Fruit fly (Drosophila melanogaster) whole organism, embryonic: Measurements from ENCODE around the gene XRCC1.

Experiments used
- Abd-B ChIP-seq: fragments of 200-800 bp; sonication (Bioruptor generic); optimal IDR thresholded peaks from 2 replicates; lab custom pipeline; 2018; ENCODE audit warnings: missing biosample characterization, mild to moderate bottlenecking, missing genetic modification characterization, moderate library complexity
- Atf3 ChIP-seq: fragments of 200-800 bp; sonication (Bioruptor generic); optimal IDR thresholded peaks from 3 replicates; lab custom pipeline; 2016; ENCODE audit warnings: missing biosample characterization, missing genetic modification characterization
- Bdp1 ChIP-seq: fragments of 200-800 bp; sonication (Bioruptor generic); optimal IDR thresholded peaks from 3 replicates; lab custom pipeline; 2016; ENCODE audit warnings: missing biosample characterization, missing genetic modification characterization
- CG1024 ChIP-seq: fragments of 200-800 bp; sonication (Bioruptor generic); IDR thresholded peaks from 2 replicates; pipeline ENCODE4 v1.3.6; 2022; ENCODE audit warnings: missing biosample characterization, missing genetic modification characterization
- CG10654 ChIP-seq: fragments of 200-800 bp; sonication (Bioruptor generic); optimal IDR thresholded peaks from 2 replicates; lab custom pipeline; 2016; ENCODE audit warnings: missing biosample characterization, missing genetic modification characterization
- CG11696 ChIP-seq: fragments of 200-800 bp; sonication (Bioruptor generic); IDR thresholded peaks from 2 replicates; pipeline ENCODE4 v1.3.6; 2022; ENCODE audit warnings: missing biosample characterization, missing genetic modification characterization
- CG12104 ChIP-seq: fragments of 200-800 bp; sonication (Bioruptor generic); optimal IDR thresholded peaks from 3 replicates; lab custom pipeline; 2016; ENCODE audit warnings: missing biosample characterization, missing genetic modification characterization
- CG12942 ChIP-seq: fragments of 200-800 bp; sonication (Bioruptor generic); optimal IDR thresholded peaks from 3 replicates; lab custom pipeline; 2016; ENCODE audit warnings: missing biosample characterization, missing genetic modification characterization
- CG13624 ChIP-seq: fragments of 200-800 bp; sonication (Bioruptor generic); optimal IDR thresholded peaks from 2 replicates; lab custom pipeline; 2016; ENCODE audit warnings: missing biosample characterization, missing genetic modification characterization
- CG15073 ChIP-seq: fragments of 200-800 bp; sonication (Bioruptor generic); optimal IDR thresholded peaks from 2 replicates; lab custom pipeline; 2016; ENCODE audit warnings: missing biosample characterization, missing genetic modification characterization
- CG1529 ChIP-seq: fragments of 200-800 bp; sonication (Bioruptor generic); optimal IDR thresholded peaks from 3 replicates; lab custom pipeline; 2018; ENCODE audit warnings: missing biosample characterization, missing genetic modification characterization
- CG1603 ChIP-seq: fragments of 200-800 bp; sonication (Bioruptor generic); optimal IDR thresholded peaks from 2 replicates; lab custom pipeline; 2019; ENCODE audit warnings: missing biosample characterization, mild to moderate bottlenecking, missing genetic modification characterization, moderate library complexity
- CG18262 ChIP-seq: fragments of 200-800 bp; optimal IDR thresholded peaks from 3 replicates; lab custom pipeline; 2019; ENCODE audit warnings: missing biosample characterization, mild to moderate bottlenecking, missing genetic modification characterization, moderate library complexity
- CG31224 ChIP-seq: fragments of 200-800 bp; sonication (Bioruptor generic); IDR thresholded peaks from 2 replicates; pipeline ENCODE4 v1.3.6; 2022; ENCODE audit warnings: missing biosample characterization, missing genetic modification characterization
- CG6272 ChIP-seq: fragments of 200-800 bp; sonication (Bioruptor generic); IDR thresholded peaks from 2 replicates; pipeline ENCODE4 v1.3.6; 2022; ENCODE audit warnings: missing biosample characterization, missing genetic modification characterization
- CG6654 ChIP-seq: fragments of 200-800 bp; sonication (Bioruptor generic); optimal IDR thresholded peaks from 2 replicates; lab custom pipeline; 2017; ENCODE audit warnings: missing biosample characterization, mild to moderate bottlenecking, missing genetic modification characterization
- CG6689 ChIP-seq: fragments of 200-800 bp; sonication (Bioruptor generic); IDR thresholded peaks from 2 replicates; pipeline ENCODE4 v1.3.6; 2022; ENCODE audit warnings: missing biosample characterization, missing genetic modification characterization
- CG7786 ChIP-seq: fragments of 200-800 bp; sonication (Bioruptor generic); optimal IDR thresholded peaks from 2 replicates; lab custom pipeline; 2016; ENCODE audit warnings: missing biosample characterization, missing genetic modification characterization
- CG8944 ChIP-seq: fragments of 200-800 bp; sonication (Bioruptor generic); optimal IDR thresholded peaks from 3 replicates; lab custom pipeline; 2016; ENCODE audit warnings: missing biosample characterization, missing genetic modification characterization
- CG9727 ChIP-seq: fragments of 200-800 bp; sonication (Bioruptor generic); optimal IDR thresholded peaks from 3 replicates; lab custom pipeline; 2017; ENCODE audit warnings: missing biosample characterization, mild to moderate bottlenecking, missing genetic modification characterization
- Dip2 ChIP-seq: fragments of 200-800 bp; sonication (Bioruptor generic); IDR thresholded peaks from 2 replicates; pipeline ENCODE4 v1.3.6; 2022; ENCODE audit warnings: missing biosample characterization, missing genetic modification characterization
- Hey ChIP-seq: fragments of 200-800 bp; sonication (Bioruptor generic); optimal IDR thresholded peaks from 3 replicates; lab custom pipeline; 2018; ENCODE audit warnings: missing biosample characterization, mild to moderate bottlenecking, missing genetic modification characterization
- Hr78 ChIP-seq, 2 experiments: fragments of 200-800 bp in 1 of 2; fragments of >200 bp in 1 of 2; sonication (Bioruptor generic) in 1 of 2; optimal IDR thresholded peaks; 2 replicates each; lab custom pipeline; 2017 to 2019; ENCODE audit warnings: missing biosample characterization in 2 of 2, missing genetic modification characterization in 2 of 2, mild to moderate bottlenecking in 1 of 2, moderate library complexity in 1 of 2
- Hsf ChIP-seq: fragments of 200-800 bp; sonication (Bioruptor generic); optimal IDR thresholded peaks from 3 replicates; lab custom pipeline; 2016; ENCODE audit warnings: missing biosample characterization, missing genetic modification characterization
- Med ChIP-seq: fragments of 200-800 bp; sonication (Bioruptor generic); peaks from one replicate; lab custom pipeline; 2016; ENCODE audit warnings: missing biosample characterization, missing genetic modification characterization, mild to moderate bottlenecking, inconsistent platforms, moderate library complexity
- Pdp1 ChIP-seq, 2 experiments: fragments of 200-800 bp; sonication (Bioruptor generic); optimal IDR thresholded peaks; 3 replicates each; lab custom pipeline; 2016; ENCODE audit warnings: missing biosample characterization in 2 of 2, missing genetic modification characterization in 2 of 2, mild to moderate bottlenecking in 1 of 2, moderate library complexity in 1 of 2
- Rfx ChIP-seq: fragments of 200-800 bp; sonication (Bioruptor generic); IDR thresholded peaks from 2 replicates; pipeline ENCODE4 v1.3.6; 2022; ENCODE audit warnings: missing biosample characterization, missing genetic modification characterization
- Stat92E ChIP-seq, 3 experiments: fragments of >200 bp in 2 of 3; fragments of 200-800 bp in 1 of 3; sonication (Bioruptor generic) in 1 of 3; optimal IDR thresholded peaks; 2 replicates each; lab custom pipeline; 2017 to 2019; ENCODE audit warnings: missing biosample characterization in 3 of 3, missing genetic modification characterization in 3 of 3, mild to moderate bottlenecking in 1 of 3, moderate library complexity in 1 of 3
- Usf ChIP-seq: fragments of 200-800 bp; sonication (Bioruptor generic); optimal IDR thresholded peaks from 2 replicates; lab custom pipeline; 2017; ENCODE audit warnings: missing genotype, missing biosample characterization, missing genetic modification characterization
- abd-A ChIP-seq: fragments of 200-800 bp; sonication (Bioruptor generic); optimal IDR thresholded peaks from 3 replicates; lab custom pipeline; 2019; ENCODE audit warnings: missing biosample characterization, mild to moderate bottlenecking, missing genetic modification characterization, moderate library complexity
- btn ChIP-seq: fragments of 200-800 bp; sonication (Bioruptor generic); optimal IDR thresholded peaks from 2 replicates; lab custom pipeline; 2016; ENCODE audit warnings: missing biosample characterization, missing genetic modification characterization
- ci ChIP-seq: fragments of 200-800 bp; sonication (Bioruptor generic); IDR thresholded peaks from 3 replicates; pipeline ENCODE4 v1.3.6; 2022; ENCODE audit warnings: missing biosample characterization, missing genetic modification characterization
- croc ChIP-seq: fragments of 200-800 bp; sonication (Bioruptor generic); conservative IDR thresholded peaks from 3 replicates; pipeline ENCODE4 v1.3.6; 2022; ENCODE audit warnings: missing biosample characterization, missing genetic modification characterization
- danr ChIP-seq: fragments of 200-800 bp; sonication (Bioruptor generic); IDR thresholded peaks from 2 replicates; pipeline ENCODE4 v1.3.6; 2022; ENCODE audit warnings: missing biosample characterization, missing genetic modification characterization
- dimm ChIP-seq: fragments of 200-800 bp; sonication (Bioruptor generic); IDR thresholded peaks from 2 replicates; pipeline ENCODE4 v1.3.6; 2022; ENCODE audit warnings: missing biosample characterization, missing genetic modification characterization
- eve ChIP-seq, 2 experiments: fragments of >200 bp; optimal IDR thresholded peaks; 2 replicates each; lab custom pipeline; 2017; ENCODE audit warnings: missing biosample characterization in 2 of 2, missing genetic modification characterization in 2 of 2
- ewg ChIP-seq: fragments of 200-800 bp; sonication (Bioruptor generic); optimal IDR thresholded peaks from 3 replicates; lab custom pipeline; 2017; ENCODE audit warnings: mild to moderate bottlenecking, missing biosample characterization, missing genetic modification reagents, missing genetic modification characterization
- h ChIP-seq: fragments of >200 bp; optimal IDR thresholded peaks from 2 replicates; lab custom pipeline; 2017
- hkb ChIP-seq, 2 experiments: fragments of 200-800 bp in 1 of 2; fragments of >200 bp in 1 of 2; sonication (Bioruptor generic) in 1 of 2; IDR thresholded peaks in 1 of 2; optimal IDR thresholded peaks in 1 of 2; 2 replicates each; pipeline versions ENCODE4 v1.3.6 to Lab custom; 2017 to 2022; ENCODE audit warnings: missing biosample characterization in 1 of 2, missing genetic modification characterization in 1 of 2
- hth ChIP-seq: fragments of >200 bp; optimal IDR thresholded peaks from 2 replicates; lab custom pipeline; 2017; ENCODE audit warnings: inconsistent platforms
- jumu ChIP-seq: fragments of 200-800 bp; sonication (Bioruptor generic); optimal IDR thresholded peaks from 3 replicates; lab custom pipeline; 2016; ENCODE audit warnings: missing biosample characterization, missing genetic modification characterization
- kay ChIP-seq: fragments of 200-800 bp; sonication (Bioruptor generic); optimal IDR thresholded peaks from 2 replicates; lab custom pipeline; 2016; ENCODE audit warnings: missing biosample characterization, missing genetic modification characterization
- luna ChIP-seq: fragments of 200-800 bp; sonication (Bioruptor generic); optimal IDR thresholded peaks from 2 replicates; lab custom pipeline; 2016; ENCODE audit warnings: missing biosample characterization, missing genetic modification characterization
- odd ChIP-seq: fragments of 200-800 bp; sonication (Bioruptor generic); optimal IDR thresholded peaks from 2 replicates; lab custom pipeline; 2017; ENCODE audit warnings: missing biosample characterization, mild to moderate bottlenecking, missing genetic modification characterization
- sc ChIP-seq, 3 experiments: fragments of >200 bp in 2 of 3; fragments of 200-800 bp in 1 of 3; sonication (Bioruptor generic) in 1 of 3; optimal IDR thresholded peaks; 2 replicates in 2 of 3; 3 replicates in 1 of 3; lab custom pipeline; 2017; ENCODE audit warnings: mild to moderate bottlenecking in 1 of 3, missing biosample characterization in 1 of 3, missing genetic modification characterization in 1 of 3, missing genetic modification reagents in 1 of 3
- sd ChIP-seq: fragments of 200-800 bp; sonication (Bioruptor generic); optimal IDR thresholded peaks from 3 replicates; lab custom pipeline; 2018; ENCODE audit warnings: missing biosample characterization, mild to moderate bottlenecking, missing genetic modification characterization, moderate library complexity
- slbo ChIP-seq: fragments of 200-800 bp; sonication (Bioruptor generic); IDR thresholded peaks from 2 replicates; pipeline ENCODE4 v1.3.6; 2022; ENCODE audit warnings: missing biosample characterization, missing genetic modification characterization
- sqz ChIP-seq: fragments of 200-800 bp; sonication (Bioruptor generic); optimal IDR thresholded peaks from 3 replicates; lab custom pipeline; 2018; ENCODE audit warnings: missing biosample characterization, mild to moderate bottlenecking, missing genetic modification characterization
- ssp ChIP-seq: fragments of 200-800 bp; sonication (Bioruptor generic); IDR thresholded peaks from 2 replicates; pipeline ENCODE4 v1.3.6; 2022; ENCODE audit warnings: missing biosample characterization, missing genetic modification characterization
- wdn ChIP-seq: fragments of 200-800 bp; sonication (Bioruptor generic); IDR thresholded peaks from 2 replicates; pipeline ENCODE4 v1.3.6; 2022; ENCODE audit warnings: missing biosample characterization, missing genetic modification characterization
- zf30C ChIP-seq: fragments of 200-800 bp; sonication (Bioruptor generic); optimal IDR thresholded peaks from 3 replicates; lab custom pipeline; 2018; ENCODE audit warnings: missing biosample characterization, mild to moderate bottlenecking, missing genetic modification characterization

The XRCC1 gene

DNA sequence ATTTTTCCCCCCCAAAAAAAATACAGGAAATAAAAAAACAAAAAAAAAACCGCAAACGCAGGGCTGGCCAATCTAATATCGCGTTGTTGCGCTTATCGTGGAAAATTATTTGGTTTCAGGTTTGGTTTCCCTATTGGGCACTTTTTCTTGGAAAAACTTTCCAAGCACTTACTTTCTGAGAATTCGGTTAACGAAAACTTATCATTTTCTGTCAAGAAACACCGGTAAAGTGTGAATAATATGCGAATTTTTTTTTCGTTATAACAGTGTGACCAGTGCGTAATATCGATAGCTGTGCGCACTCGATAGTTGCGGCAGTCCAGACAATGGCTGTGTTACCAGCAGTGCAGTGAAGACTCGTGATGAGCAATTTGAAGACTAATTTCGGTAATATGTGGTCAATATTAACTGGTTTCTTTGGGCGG, 7.2 kb upstream of the XRCC1 start, which contains the start of gene Rnp4F (continued):
- TF ChIP-seq CG31224 (GFP tag; lab: Robert Waterston, UW) (peak; percentile 47), CG6654 (no peak), Hey (no peak), CG18262 (tag; lab: Kevin White, UChicago) (no peak), slbo (peak; percentile 86), CG12942 (peak; percentile 61), odd (GFP tag; lab: Kevin White, UChicago) (no peak), CG6689 (peak; percentile 64), hth (lab: Kevin White, UChicago) (no peak), Dip2 (no peak), CG12104 (GFP tag; lab: Kevin White, UChicago) (peak; percentile 49), CG10654 (GFP tag; lab: Kevin White, UChicago) (peak; percentile 51), CG8944 (GFP tag; lab: Kevin White, UChicago) (peak; percentile 76), btn (GFP tag; lab: Kevin White, UChicago) (peak; percentile 13), Pdp1 (GFP tag; optimal IDR thresholded peaks at IDR 0.05; lab: Kevin White, UChicago) (peak; percentile 63 to 72), hkb (optimal IDR thresholded peaks at IDR 0.05; lab: Kevin White, UChicago) (no peak), hkb (GFP tag; IDR thresholded peaks at IDR 0.05; lab: Robert Waterston, UW) (peak; percentile 51), CG1529 (no peak), Rfx (GFP tag; lab: Robert Waterston, UW) (peak; percentile 83), Bdp1 (GFP tag; lab: Kevin White, UChicago) (peak; percentile 37), Usf (peak; percentile 68), kay (GFP tag; lab: Kevin White, UChicago) (peak; percentile 56), Hr78 (GFP tag; optimal IDR thresholded peaks at IDR 0.05; lab: Kevin White, UChicago) (no peak), luna (GFP tag; lab: Kevin White, UChicago) (peak; percentile 58), CG1024 (GFP tag; lab: Robert Waterston, UW) (peak; percentile 75), CG15073 (GFP tag; lab: Kevin White, UChicago) (no peak), CG13624 (GFP tag; lab: Kevin White, UChicago) (peak; percentile 78), CG9727 (peak; percentile 64), danr (no peak), ewg (GFP tag; lab: Kevin White, UChicago) (peak; percentile 43), Atf3 (peak; percentile 57), Abd-B (GFP tag; lab: Kevin White, UChicago) (peak; percentile 63), sqz (GFP tag; lab: Kevin White, UChicago) (peak; percentile 99), zf30C (GFP tag; lab: Kevin White, UChicago) (no peak), wdn (no peak; the same call in 1 of the 2 replicates), croc (GFP tag; lab: Robert Waterston, UW) (peak; percentile 43), abd-A (tag; lab: Kevin White, UChicago) (no peak), sc (optimal IDR thresholded peaks at IDR 0.05; lab: Kevin White, UChicago) (no peak), sc (GFP tag; optimal IDR thresholded peaks at IDR 0.05; lab: Kevin White, UChicago) (no peak), jumu (GFP tag; lab: Kevin White, UChicago) (peak; percentile 65), CG1603 (tag; lab: Kevin White, UChicago) (no peak), Hsf (GFP tag; lab: Kevin White, UChicago) (peak; percentile 69), h (lab: Kevin White, UChicago) (no peak), eve (GFP tag; optimal IDR thresholded peaks at IDR 0.05; lab: Kevin White, UChicago) (no peak), ssp (GFP tag; lab: Robert Waterston, UW) (peak; percentile 97), CG6272 (GFP tag; lab: Robert Waterston, UW) (peak; percentile 83), ci (GFP tag; lab: Robert Waterston, UW) (peak; percentile 67; the same call in 2 of the 3 replicates), CG7786 (GFP tag; lab: Kevin White, UChicago) (peak; percentile 82), sd (tag; lab: Kevin White, UChicago) (no peak), Stat92E (GFP tag; optimal IDR thresholded peaks at IDR 0.05; lab: Kevin White, UChicago) (no peak), Med (GFP tag; lab: Kevin White, UChicago) (peak; percentile 90), dimm (no peak), CG11696 (GFP tag; lab: Robert Waterston, UW) (no peak)
